Worm (Caenorhabditis elegans) whole organism, late embryonic: ENCODE data around the gene Y39E4B.11.

Experiments used
- C08G9.2 ChIP-seq: sonication (generic microtip); optimal IDR thresholded peaks from 2 replicates; lab custom pipeline; 2016; ENCODE audit warnings: mild to moderate bottlenecking, missing genetic modification characterization, moderate library complexity, missing compliant biosample characterization
- ceh-24 ChIP-seq: sonication (generic microtip); optimal IDR thresholded peaks from 2 replicates; lab custom pipeline; 2016; ENCODE audit warnings: mild to moderate bottlenecking, missing genetic modification characterization, missing compliant biosample characterization
- ceh-34 ChIP-seq: sonication (generic microtip); optimal IDR thresholded peaks from 2 replicates; lab custom pipeline; 2016; ENCODE audit warnings: mild to moderate bottlenecking, missing genetic modification characterization, missing compliant biosample characterization
- elt-2 ChIP-seq: sonication (generic microtip); optimal IDR thresholded peaks from 2 replicates; lab custom pipeline; 2016; ENCODE audit warnings: missing genetic modification reagents, missing genetic modification characterization, missing compliant biosample characterization
- nfya-1 ChIP-seq: sonication (generic microtip); optimal IDR thresholded peaks from 2 replicates; lab custom pipeline; 2017; ENCODE audit warnings: missing genetic modification characterization, mild to moderate bottlenecking, missing compliant biosample characterization, antibody characterized with exemption, moderate library complexity
- nhr-11 ChIP-seq: fragments of 150-350 bp; optimal IDR thresholded peaks from 2 replicates; lab custom pipeline; 2014; ENCODE audit warnings: missing biosample characterization, missing genetic modification characterization
- tbx-7 ChIP-seq: sonication (generic microtip); optimal IDR thresholded peaks from 2 replicates; lab custom pipeline; 2016; ENCODE audit warnings: missing genotype, missing genetic modification characterization, missing compliant biosample characterization
- unc-55 ChIP-seq: sonication (generic microtip); optimal IDR thresholded peaks from 2 replicates; lab custom pipeline; 2017; ENCODE audit warnings: missing biosample characterization, missing genetic modification reagents, missing genetic modification characterization

ce11 chrIII:13222772-13223171 lies 18.0 kb downstream of the Y39E4B.11 start, which contains the start of gene Y43F4A.1:
- TF ChIP-seq unc-55 = no peak
- TF ChIP-seq ceh-24 (tag; lab: Kevin White, UChicago) = no peak
- no peak for TF ChIP-seq ceh-34 (tag; lab: Kevin White, UChicago)
- TF ChIP-seq elt-2 = no peak
- TF ChIP-seq nhr-11 (tag; lab: Kevin White, UChicago) = no peak
- no peak for TF ChIP-seq tbx-7
- no peak for TF ChIP-seq nfya-1 (tag; lab: Kevin White, UChicago)
- no peak for TF ChIP-seq C08G9.2 (tag; lab: Kevin White, UChicago)
